Fruit fly (Drosophila melanogaster) S2 (cell line): ENCODE measurements around the gene PIG-S.

Source experiments
- CG8478 ChIP-seq: fragments of >200 bp; optimal IDR thresholded peaks from 2 replicates; lab custom pipeline; 2018
- CTCF ChIP-seq, 2 experiments: fragments of >200 bp; optimal IDR thresholded peaks; 2 replicates each; lab custom pipeline; 2018

dm6 chr3R:24886470-24886869 is 31.2 kb downstream of the PIG-S start:
- no peak for TF ChIP-seq CTCF (optimal IDR thresholded peaks at IDR 0.05; lab: Kevin White, UChicago)
- no peak for TF ChIP-seq CG8478 (lab: Kevin White, UChicago)
